Fruit fly (Drosophila melanogaster): ENCODE measurements around the gene CG17026.

Gene CG17026

dm6 chr3L:16015765-16016760, 40.9 kb downstream of the CG17026 start (continued):
- no peak for TF ChIP-seq Kr (GFP tag; optimal IDR thresholded peaks at IDR 0.05)
- TF ChIP-seq CG17359 (tag; optimal IDR thresholded peaks at IDR 0.05) = no peak
- no peak for TF ChIP-seq CG34422 (GFP tag; IDR thresholded peaks at IDR 0.05)
- TF ChIP-seq row (GFP tag; IDR thresholded peaks at IDR 0.05) = no peak
- no peak for TF ChIP-seq zfh2 (GFP tag; optimal IDR thresholded peaks at IDR 0.05)
- no peak for TF ChIP-seq shn (GFP tag; optimal IDR thresholded peaks at IDR 0.05)
- no peak for TF ChIP-seq rib (GFP tag; IDR thresholded peaks at IDR 0.05)
- TF ChIP-seq CG11247 (GFP tag; IDR thresholded peaks at IDR 0.05) = no peak
- no peak for TF ChIP-seq CG18764 (GFP tag; optimal IDR thresholded peaks at IDR 0.05)
- no peak for TF ChIP-seq Adf1 (GFP tag; IDR thresholded peaks at IDR 0.05)
- no peak for TF ChIP-seq D (optimal IDR thresholded peaks at IDR 0.05)
- peak; percentile 5 for TF ChIP-seq D (GFP tag; optimal IDR thresholded peaks at IDR 0.05)
- TF ChIP-seq CG2678 (tag; optimal IDR thresholded peaks at IDR 0.05) = peak; percentile 19
- TF ChIP-seq CG12659 (GFP tag; optimal IDR thresholded peaks at IDR 0.05) = no peak
- no peak for TF ChIP-seq NC2α (GFP tag; optimal IDR thresholded peaks at IDR 0.05)
- TF ChIP-seq CG8478 (optimal IDR thresholded peaks at IDR 0.05) = no peak
- TF ChIP-seq CG6854 (GFP tag; optimal IDR thresholded peaks at IDR 0.05) = no peak
- no peak for TF ChIP-seq CG9215 (GFP tag; IDR thresholded peaks at IDR 0.05)
- no peak for TF ChIP-seq hb (GFP tag; IDR thresholded peaks at IDR 0.05; ENCODE audit: partially characterized antibody)
- TF ChIP-seq CG1602 (GFP tag; optimal IDR thresholded peaks at IDR 0.05) = no peak
- TF ChIP-seq PHDP (tag; optimal IDR thresholded peaks at IDR 0.05) = no peak
- TF ChIP-seq ash1 (GFP tag; optimal IDR thresholded peaks at IDR 0.05) = no peak
- TF ChIP-seq schlank (tag; optimal IDR thresholded peaks at IDR 0.05) = no peak
- TF ChIP-seq CG2712 (tag; optimal IDR thresholded peaks at IDR 0.05) = peak; percentile 79
- no peak for TF ChIP-seq Hand (GFP tag; optimal IDR thresholded peaks at IDR 0.05)
- TF ChIP-seq CG9437 (GFP tag; optimal IDR thresholded peaks at IDR 0.05) = no peak
- TF ChIP-seq Ets97D (GFP tag; optimal IDR thresholded peaks at IDR 0.05) = no peak
- no peak for TF ChIP-seq fd102C (GFP tag; optimal IDR thresholded peaks at IDR 0.05)
- no peak for TF ChIP-seq CG3163 (GFP tag; optimal IDR thresholded peaks at IDR 0.05)
- no peak for TF ChIP-seq CG3407 (GFP tag; optimal IDR thresholded peaks at IDR 0.05)
- TF ChIP-seq Hr39 (optimal IDR thresholded peaks at IDR 0.05) = no peak
- TF ChIP-seq CG12744 (GFP tag; optimal IDR thresholded peaks at IDR 0.05) = no peak
- TF ChIP-seq CG7987 (GFP tag; optimal IDR thresholded peaks at IDR 0.05) = no peak
- TF ChIP-seq Xbp1 (GFP tag; optimal IDR thresholded peaks at IDR 0.05) = no peak
- no peak for TF ChIP-seq gfzf (GFP tag; optimal IDR thresholded peaks at IDR 0.05)
- TF ChIP-seq dmrt11E (tag; optimal IDR thresholded peaks at IDR 0.05) = peak; percentile 75
- TF ChIP-seq ci (GFP tag; IDR thresholded peaks at IDR 0.05) = no peak
- TF ChIP-seq jigr1 (GFP tag; IDR thresholded peaks at IDR 0.05) = no peak
- no peak for TF ChIP-seq CG17568 (GFP tag; optimal IDR thresholded peaks at IDR 0.05)
- TF ChIP-seq Antp (GFP tag; optimal IDR thresholded peaks at IDR 0.05) = no peak
- no peak for TF ChIP-seq CG18011 (GFP tag; optimal IDR thresholded peaks at IDR 0.05)
- TF ChIP-seq bcd (GFP tag; optimal IDR thresholded peaks at IDR 0.05) = no peak
- TF ChIP-seq sob (GFP tag; IDR thresholded peaks at IDR 0.05) = no peak
- no peak for TF ChIP-seq BtbVII (GFP tag; optimal IDR thresholded peaks at IDR 0.05)
- no peak for TF ChIP-seq CG7372 (GFP tag; IDR thresholded peaks at IDR 0.05)
- no peak for TF ChIP-seq CG3838 (GFP tag; optimal IDR thresholded peaks at IDR 0.05)
- no peak for TF ChIP-seq Dll (GFP tag; IDR thresholded peaks at IDR 0.05; ENCODE audit: partially characterized antibody)
- TF ChIP-seq tgo (GFP tag; IDR thresholded peaks at IDR 0.05) = no peak; the same call in 2 of the 3 replicates
- no peak for TF ChIP-seq en (GFP tag; optimal IDR thresholded peaks at IDR 0.05)
- no peak for TF ChIP-seq CG4404 (GFP tag; IDR thresholded peaks at IDR 0.05)
- TF ChIP-seq CG4424 (GFP tag; optimal IDR thresholded peaks at IDR 0.05) = peak; percentile 11

Data from whole organism, embryonic.